Worm (Caenorhabditis elegans): ENCODE data around the gene C53A5.13.

The C53A5.13 gene

DNA sequence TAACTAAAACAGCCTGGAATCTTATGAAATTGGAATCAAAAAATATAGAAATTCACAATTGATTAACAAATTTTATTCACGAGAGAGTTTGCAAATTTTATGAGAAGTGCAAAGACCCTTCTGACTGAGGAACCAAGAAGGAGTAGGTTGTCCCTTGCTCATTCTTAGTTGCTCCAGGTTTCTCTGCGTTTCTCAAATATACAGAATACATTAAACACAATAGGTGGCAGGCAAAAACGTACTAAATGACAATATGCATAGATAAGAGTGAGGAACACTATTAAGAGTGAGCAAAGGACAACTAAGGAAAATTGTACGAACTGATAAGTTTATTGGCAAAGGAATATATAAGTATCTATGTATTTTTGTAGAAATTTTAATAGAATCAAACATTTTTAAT, 12.1 kb downstream of the C53A5.13 start, which contains the start of gene C53A5.9:
C53A5.9 (minus strand) TSS at position 101 of the 400 bp plus-strand sequence.
- TF ChIP-seq egl-43 (GFP tag; IDR thresholded peaks at IDR 0.05): no peak
- TF ChIP-seq pha-4 (GFP tag; IDR thresholded peaks at IDR 0.05): no peak
- no peak for TF ChIP-seq pha-4 (tag; optimal IDR thresholded peaks at IDR 0.05)
- TF ChIP-seq spr-1 (tag; optimal IDR thresholded peaks at IDR 0.05): no peak
- TF ChIP-seq mdl-1 (tag; optimal IDR thresholded peaks at IDR 0.05): no peak
- TF ChIP-seq nhr-11 (tag; optimal IDR thresholded peaks at IDR 0.05): no peak
- TF ChIP-seq saeg-2 (GFP tag; IDR thresholded peaks at IDR 0.05): no peak
- TF ChIP-seq madf-5 (GFP tag; IDR thresholded peaks at IDR 0.05): no peak
- no peak for TF ChIP-seq spr-3 (GFP tag; optimal IDR thresholded peaks at IDR 0.05)
- no peak for TF ChIP-seq R02D3.7 (tag; optimal IDR thresholded peaks at IDR 0.05)
- TF ChIP-seq arid-1 (GFP tag; conservative IDR thresholded peaks at IDR 0.05): no peak
- TF ChIP-seq zip-2 (tag; optimal IDR thresholded peaks at IDR 0.05): no peak
- TF ChIP-seq nhr-6 (tag; optimal IDR thresholded peaks at IDR 0.05): no peak
- no peak for TF ChIP-seq nhr-237 (tag; optimal IDR thresholded peaks at IDR 0.05)
- TF ChIP-seq zfp-3 (GFP tag; conservative IDR thresholded peaks at IDR 0.05): no peak
- TF ChIP-seq nhr-76 (tag; optimal IDR thresholded peaks at IDR 0.05): no peak
- TF ChIP-seq F37D6.2 (tag; optimal IDR thresholded peaks at IDR 0.05): no peak

DNA sequence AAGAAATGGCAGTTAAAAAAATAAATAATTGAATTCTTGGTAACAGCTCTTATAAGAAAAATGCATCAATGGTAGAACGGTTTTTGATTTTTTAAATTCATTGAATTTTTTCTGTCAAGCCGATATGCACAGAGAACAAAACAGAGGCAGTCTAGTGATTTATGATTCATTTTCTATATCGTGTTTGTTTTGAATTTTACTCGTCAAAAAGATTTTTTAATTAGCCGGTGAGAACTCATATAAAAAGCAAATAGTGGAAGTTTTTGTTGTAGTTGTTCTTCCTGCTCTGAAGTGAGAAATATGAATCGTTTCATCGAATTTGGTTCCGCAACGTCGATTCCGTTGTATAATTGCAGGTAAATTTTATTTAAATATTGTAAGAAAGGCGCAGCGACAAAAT, 12.6 kb downstream of the C53A5.13 start, which contains the start of gene srt-32:
srt-32 (plus strand) TSS at position 301 of the 400 bp plus-strand sequence.
- no peak for TF ChIP-seq unc-39 (tag; optimal IDR thresholded peaks at IDR 0.05)
- TF ChIP-seq Y75B8A.6 (GFP tag; IDR thresholded peaks at IDR 0.05): no peak
- TF ChIP-seq mep-1 (tag; optimal IDR thresholded peaks at IDR 0.05): no peak
- no peak for TF ChIP-seq F26F4.8 (GFP tag; conservative IDR thresholded peaks at IDR 0.05)
- no peak for TF ChIP-seq spr-3 (GFP tag; optimal IDR thresholded peaks at IDR 0.05)
- TF ChIP-seq snpc-1.2 (GFP tag; IDR thresholded peaks at IDR 0.05): no peak
- no peak for TF ChIP-seq arid-1 (GFP tag; conservative IDR thresholded peaks at IDR 0.05)
- TF ChIP-seq dmd-6 (GFP tag; IDR thresholded peaks at IDR 0.05): no peak
- no peak for TF ChIP-seq ceh-82 (tag; optimal IDR thresholded peaks at IDR 0.05)
- TF ChIP-seq zfp-2 (tag; optimal IDR thresholded peaks at IDR 0.05): no peak
- TF ChIP-seq F37D6.2 (tag; optimal IDR thresholded peaks at IDR 0.05): no peak
- no peak for TF ChIP-seq fos-1 (tag; optimal IDR thresholded peaks at IDR 0.05)
- no peak for TF ChIP-seq ceh-62 (tag; optimal IDR thresholded peaks at IDR 0.05)
- TF ChIP-seq R02D3.7 (tag; optimal IDR thresholded peaks at IDR 0.05): no peak
- TF ChIP-seq mes-2 (tag; optimal IDR thresholded peaks at IDR 0.05; ENCODE audit: poor library complexity, severe bottlenecking): no peak
- no peak for TF ChIP-seq ZK546.5 (tag; optimal IDR thresholded peaks at IDR 0.05)

ce11 chrV:14562589-14562988, 15.9 kb downstream of the C53A5.13 start, which contains the start of gene C53A5.11:
Gene C53A5.11 (plus strand): TSS chrV:14562889.
- TF ChIP-seq fos-1 (tag; optimal IDR thresholded peaks at IDR 0.05): no peak
- no peak for TF ChIP-seq ZK337.2 (GFP tag; IDR thresholded peaks at IDR 0.05)
- TF ChIP-seq mxl-3 (GFP tag; optimal IDR thresholded peaks at IDR 0.05): no peak
- no peak for TF ChIP-seq zip-11 (GFP tag; IDR thresholded peaks at IDR 0.05)
- TF ChIP-seq aha-1 (tag): no peak
- no peak for TF ChIP-seq spr-1 (tag; optimal IDR thresholded peaks at IDR 0.05)
- no peak for TF ChIP-seq ceh-44 (GFP tag; IDR thresholded peaks at IDR 0.05)
- no peak for TF ChIP-seq lin-29 (GFP tag; IDR thresholded peaks at IDR 0.05)
- TF ChIP-seq Y75B8A.6 (GFP tag; IDR thresholded peaks at IDR 0.05): no peak
- no peak for TF ChIP-seq tag-97 (GFP tag; IDR thresholded peaks at IDR 0.05)
- no peak for TF ChIP-seq ztf-11 (tag; optimal IDR thresholded peaks at IDR 0.05)
- TF ChIP-seq ZK546.5 (tag; optimal IDR thresholded peaks at IDR 0.05): no peak
- TF ChIP-seq nhr-111 (GFP tag; optimal IDR thresholded peaks at IDR 0.05): no peak

All from whole organism, L4 larva.